Fruit fly (Drosophila melanogaster): ENCODE results near the gene alpha-Est6.
A peak's percentile ranks its signal among the peaks of the same experiment; 100 is the strongest.

alpha-Est6 gene

dm6 chr3R:7500513-7500912 is 28.1 kb downstream of the alpha-Est6 start (continued):
- TF ChIP-seq CG11247 (GFP tag; IDR thresholded peaks at IDR 0.05) (peak; percentile 17; the same call in 1 of the 2 replicates), nerfin-2 (GFP tag; IDR thresholded peaks at IDR 0.05; ENCODE audit: partially characterized antibody) (no peak), Six4 (GFP tag; optimal IDR thresholded peaks at IDR 0.05) (no peak), lilli (GFP tag; optimal IDR thresholded peaks at IDR 0.05) (peak; percentile 59), CG10274 (GFP tag; optimal IDR thresholded peaks at IDR 0.05) (no peak), CG6683 (GFP tag; optimal IDR thresholded peaks at IDR 0.05) (no peak), CG6272 (GFP tag; IDR thresholded peaks at IDR 0.05) (0 out of 2 replicates have a peak, but pooled peaks have one; percentile 12), tup (GFP tag; optimal IDR thresholded peaks at IDR 0.05) (no peak), CG1602 (GFP tag; optimal IDR thresholded peaks at IDR 0.05) (no peak), CG13894 (tag; optimal IDR thresholded peaks at IDR 0.05) (peak; percentile 40), fd3F (GFP tag; optimal IDR thresholded peaks at IDR 0.05) (peak; percentile 37), CG11723 (GFP tag; optimal IDR thresholded peaks at IDR 0.05) (no peak), CG5245 (GFP tag; optimal IDR thresholded peaks at IDR 0.05) (no peak), Xbp1 (GFP tag; optimal IDR thresholded peaks at IDR 0.05) (peak; percentile 31), Hsf (GFP tag; optimal IDR thresholded peaks at IDR 0.05) (peak; percentile 13), GATAe (GFP tag; conservative IDR thresholded peaks at IDR 0.05) (no peak), CG12942 (GFP tag; optimal IDR thresholded peaks at IDR 0.05) (no peak), CG7372 (GFP tag; IDR thresholded peaks at IDR 0.05) (peak; percentile 75), CG13296 (GFP tag; optimal IDR thresholded peaks at IDR 0.05) (no peak)

dm6 chr3R:7499488-7499887 is 29.1 kb downstream of the alpha-Est6 start:
- TF ChIP-seq mirr (GFP tag; optimal IDR thresholded peaks at IDR 0.05) (peak; percentile 87), CG31365 (tag; optimal IDR thresholded peaks at IDR 0.05) (no peak), CG10462 (GFP tag; optimal IDR thresholded peaks at IDR 0.05) (no peak), CG34376 (GFP tag; optimal IDR thresholded peaks at IDR 0.05) (peak; percentile 73), CG1529 (GFP tag; optimal IDR thresholded peaks at IDR 0.05) (no peak), Med (GFP tag) (peak; percentile 32), org-1 (GFP tag; optimal IDR thresholded peaks at IDR 0.05) (no peak), sug (tag; optimal IDR thresholded peaks at IDR 0.05) (peak; percentile 67), Chrac-16 (GFP tag; optimal IDR thresholded peaks at IDR 0.05) (no peak), chinmo (GFP tag; IDR thresholded peaks at IDR 0.05; ENCODE audit: partially characterized antibody) (0 out of 4 replicates have a peak, but pooled peaks have one; percentile 18), exex (tag; optimal IDR thresholded peaks at IDR 0.05) (peak; percentile 71), nerfin-1 (tag; optimal IDR thresholded peaks at IDR 0.05) (no peak), grn (GFP tag; optimal IDR thresholded peaks at IDR 0.05) (peak; percentile 48), cwo (GFP tag; optimal IDR thresholded peaks at IDR 0.05) (peak; percentile 70), Pdp1 (GFP tag; optimal IDR thresholded peaks at IDR 0.05) (peak in 1 of 2 experiments; percentile 95), Dek (tag; optimal IDR thresholded peaks at IDR 0.05) (no peak)

- no peak for TF ChIP-seq CG4854 (GFP tag; optimal IDR thresholded peaks at IDR 0.05)
- TF ChIP-seq Xbp1 (GFP tag; optimal IDR thresholded peaks at IDR 0.05): no peak
- TF ChIP-seq usp (GFP tag; optimal IDR thresholded peaks at IDR 0.05): no peak
- no peak for TF ChIP-seq mam (GFP tag; optimal IDR thresholded peaks at IDR 0.05)
- TF ChIP-seq CG8388 (GFP tag; optimal IDR thresholded peaks at IDR 0.05): no peak
- peak; percentile 8 for TF ChIP-seq Fer1 (GFP tag; optimal IDR thresholded peaks at IDR 0.05)
- TF ChIP-seq pros (GFP tag; optimal IDR thresholded peaks at IDR 0.05): no peak
- TF ChIP-seq CG34376 (GFP tag; optimal IDR thresholded peaks at IDR 0.05): peak; percentile 67
- TF ChIP-seq Poxn (GFP tag; IDR thresholded peaks at IDR 0.05): no peak
- no peak for TF ChIP-seq nmo (GFP tag; optimal IDR thresholded peaks at IDR 0.05)
- TF ChIP-seq lab (GFP tag; optimal IDR thresholded peaks at IDR 0.05): peak; percentile 48
- no peak for TF ChIP-seq Spps (tag; optimal IDR thresholded peaks at IDR 0.05)
- TF ChIP-seq Bdp1 (GFP tag; optimal IDR thresholded peaks at IDR 0.05): no peak
- TF ChIP-seq corto (GFP tag; optimal IDR thresholded peaks at IDR 0.05): peak; percentile 26
- no peak for TF ChIP-seq ase (GFP tag; IDR thresholded peaks at IDR 0.05)
- no peak for TF ChIP-seq D19A (tag; optimal IDR thresholded peaks at IDR 0.05)
- no peak for TF ChIP-seq CG14667 (GFP tag; IDR thresholded peaks at IDR 0.05)
Observed at dm6 chr3R:7497488-7497887, 31.1 kb downstream of the alpha-Est6 start.
